Worm (Caenorhabditis elegans) whole organism, late embryonic: Measurements from ENCODE around the gene Y14H12B.2.

Experiments
- F13H6.1 ChIP-seq: sonication (generic microtip); optimal IDR thresholded peaks from 2 replicates; lab custom pipeline; 2016; ENCODE audit warnings: missing genetic modification characterization, missing compliant biosample characterization
- T23F11.4 ChIP-seq: fragments of 200-800 bp; sonication (Bioruptor generic); optimal IDR thresholded peaks from 2 replicates; lab custom pipeline; 2018; ENCODE audit warnings: mild to moderate bottlenecking, missing genetic modification characterization, missing compliant biosample characterization
- ceh-14 ChIP-seq: sonication (generic microtip); optimal IDR thresholded peaks from 2 replicates; lab custom pipeline; 2016; ENCODE audit warnings: missing genotype, missing genetic modification characterization, missing compliant biosample characterization
- ceh-19 ChIP-seq: fragments of 200-800 bp; sonication (Bioruptor generic); optimal IDR thresholded peaks from 2 replicates; lab custom pipeline; 2018; ENCODE audit warnings: mild to moderate bottlenecking, missing genetic modification characterization, missing compliant biosample characterization
- ceh-2 ChIP-seq: sonication (generic microtip); optimal IDR thresholded peaks from 2 replicates; lab custom pipeline; 2016; ENCODE audit warnings: missing genotype, missing genetic modification characterization, missing compliant biosample characterization
- ceh-24 ChIP-seq: sonication (generic microtip); optimal IDR thresholded peaks from 2 replicates; lab custom pipeline; 2016; ENCODE audit warnings: mild to moderate bottlenecking, missing genetic modification characterization, missing compliant biosample characterization
- ceh-31 ChIP-seq: sonication (generic microtip); optimal IDR thresholded peaks from 2 replicates; lab custom pipeline; 2016; ENCODE audit warnings: missing genetic modification characterization, missing compliant biosample characterization
- ceh-34 ChIP-seq: sonication (generic microtip); optimal IDR thresholded peaks from 2 replicates; lab custom pipeline; 2016; ENCODE audit warnings: mild to moderate bottlenecking, missing genetic modification characterization, missing compliant biosample characterization
- ceh-45 ChIP-seq: fragments of 200-800 bp; sonication (Bioruptor generic); IDR thresholded peaks from 2 replicates; pipeline ENCODE4 v1.3.6; 2022; ENCODE audit warnings: missing genetic modification reagents, missing genetic modification characterization, missing compliant biosample characterization
- ceh-48 ChIP-seq: sonication (generic microtip); optimal IDR thresholded peaks from 2 replicates; lab custom pipeline; 2016; ENCODE audit warnings: missing genetic modification characterization, inconsistent platforms, missing compliant biosample characterization
- dmd-4 ChIP-seq: sonication (generic microtip); optimal IDR thresholded peaks from 2 replicates; lab custom pipeline; 2016; ENCODE audit warnings: borderline replicate concordance, missing genetic modification characterization, missing compliant biosample characterization
- elt-2 ChIP-seq: sonication (generic microtip); optimal IDR thresholded peaks from 2 replicates; lab custom pipeline; 2016; ENCODE audit warnings: missing genetic modification reagents, missing genetic modification characterization, missing compliant biosample characterization
- elt-4 ChIP-seq: sonication (generic microtip); optimal IDR thresholded peaks from 2 replicates; lab custom pipeline; 2016; ENCODE audit warnings: missing genetic modification characterization, missing compliant biosample characterization
- fax-1 ChIP-seq: sonication (generic microtip); optimal IDR thresholded peaks from 2 replicates; lab custom pipeline; 2016; ENCODE audit warnings: missing genotype, missing genetic modification characterization, missing compliant biosample characterization
- hlh-13 ChIP-seq: fragments of 200-800 bp; sonication (Bioruptor generic); optimal IDR thresholded peaks from 2 replicates; lab custom pipeline; 2018; ENCODE audit warnings: mild to moderate bottlenecking, missing genetic modification characterization, missing compliant biosample characterization
- lin-11 ChIP-seq: fragments of 200-800 bp; sonication (Bioruptor generic); optimal IDR thresholded peaks from 2 replicates; lab custom pipeline; 2018; ENCODE audit warnings: mild to moderate bottlenecking, missing genetic modification characterization, missing compliant biosample characterization
- nfya-1 ChIP-seq: sonication (generic microtip); optimal IDR thresholded peaks from 2 replicates; lab custom pipeline; 2017; ENCODE audit warnings: missing genetic modification characterization, mild to moderate bottlenecking, missing compliant biosample characterization, antibody characterized with exemption, moderate library complexity
- pha-2 ChIP-seq: sonication (generic microtip); optimal IDR thresholded peaks from 2 replicates; lab custom pipeline; 2017; ENCODE audit warnings: mild to moderate bottlenecking, missing genetic modification characterization, missing compliant biosample characterization
- pha-4 ChIP-seq: fragments of 150-350 bp; optimal IDR thresholded peaks from 2 replicates; lab custom pipeline; 2018; ENCODE audit warnings: missing biosample characterization, missing genetic modification reagents, missing genetic modification characterization
- sdc-2 ChIP-seq: sonication (generic microtip); optimal IDR thresholded peaks from 2 replicates; lab custom pipeline; 2016; ENCODE audit warnings: missing genotype, missing genetic modification characterization, missing compliant biosample characterization
- tbx-2 ChIP-seq: sonication (generic microtip); optimal IDR thresholded peaks from 2 replicates; lab custom pipeline; 2016; ENCODE audit warnings: missing genetic modification characterization, missing compliant biosample characterization
- tbx-7 ChIP-seq: sonication (generic microtip); optimal IDR thresholded peaks from 2 replicates; lab custom pipeline; 2016; ENCODE audit warnings: missing genotype, missing genetic modification characterization, missing compliant biosample characterization
- ttx-3 ChIP-seq: sonication (generic microtip); optimal IDR thresholded peaks from 2 replicates; lab custom pipeline; 2016; ENCODE audit warnings: missing genetic modification reagents, missing genetic modification characterization, missing compliant biosample characterization
- ztf-16 ChIP-seq: sonication (generic microtip); optimal IDR thresholded peaks from 2 replicates; lab custom pipeline; 2017; ENCODE audit warnings: missing genetic modification characterization, missing compliant biosample characterization

The Y14H12B.2 gene

DNA sequence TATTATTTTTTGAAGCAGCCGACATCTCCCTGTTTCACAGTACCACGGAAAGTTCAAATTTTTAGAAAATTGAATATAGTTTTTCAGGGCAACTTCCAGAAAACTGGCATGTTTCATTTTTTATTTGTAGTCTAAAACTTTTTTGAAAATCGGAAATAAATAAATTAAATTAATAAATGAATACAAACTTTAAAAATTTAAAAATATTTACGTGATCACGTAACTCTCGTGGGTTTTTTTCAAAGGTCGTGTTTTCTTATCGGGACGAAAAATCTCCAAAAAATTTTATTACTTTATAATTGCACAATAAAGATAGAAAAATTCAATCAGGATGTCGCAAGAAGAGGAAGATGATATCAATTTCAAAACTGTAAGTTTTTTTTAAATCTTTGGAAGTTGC, 21.8 kb downstream of the Y14H12B.2 start, which contains the start of gene F53C3.1:
F53C3.1 (plus strand) TSS at position 301 of the 400 bp plus-strand sequence.
- TF ChIP-seq ceh-48 (tag; lab: Kevin White, UChicago) (no peak), pha-4 (tag; lab: Kevin White, UChicago) (no peak), F13H6.1 (tag; lab: Kevin White, UChicago) (no peak), ceh-24 (tag; lab: Kevin White, UChicago) (no peak), elt-4 (tag; lab: Kevin White, UChicago) (no peak), tbx-2 (tag; lab: Kevin White, UChicago) (no peak), ceh-19 (GFP tag; lab: Kevin White, UChicago) (no peak), ceh-45 (GFP tag; lab: Robert Waterston, UW) (no peak), nfya-1 (no peak)

DNA sequence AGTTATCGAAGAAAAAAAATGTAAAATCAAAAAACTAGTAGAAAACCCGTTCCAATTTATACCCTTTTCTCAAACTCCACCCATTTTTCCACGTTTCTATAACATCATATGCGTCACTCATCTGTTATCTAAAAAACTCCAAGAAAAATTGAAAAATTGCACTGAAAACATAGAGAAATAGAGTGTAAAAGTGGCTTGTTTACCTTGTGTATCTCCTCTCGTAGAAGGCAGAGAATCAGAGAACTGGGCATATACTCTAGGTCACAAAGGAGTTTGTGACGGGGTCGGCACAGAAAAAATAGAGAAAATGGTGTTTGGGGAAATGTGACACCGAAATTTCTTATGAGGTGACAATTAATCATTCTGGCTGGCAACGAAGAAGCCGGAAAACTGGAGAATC, 22.3 kb downstream of the Y14H12B.2 start:
- peak; percentile 53 for TF ChIP-seq elt-2 (tag; lab: Kevin White, UChicago)
- no peak for TF ChIP-seq T23F11.4 (GFP tag; lab: Kevin White, UChicago)
- TF ChIP-seq, all 69 proteins: peak for 1

DNA sequence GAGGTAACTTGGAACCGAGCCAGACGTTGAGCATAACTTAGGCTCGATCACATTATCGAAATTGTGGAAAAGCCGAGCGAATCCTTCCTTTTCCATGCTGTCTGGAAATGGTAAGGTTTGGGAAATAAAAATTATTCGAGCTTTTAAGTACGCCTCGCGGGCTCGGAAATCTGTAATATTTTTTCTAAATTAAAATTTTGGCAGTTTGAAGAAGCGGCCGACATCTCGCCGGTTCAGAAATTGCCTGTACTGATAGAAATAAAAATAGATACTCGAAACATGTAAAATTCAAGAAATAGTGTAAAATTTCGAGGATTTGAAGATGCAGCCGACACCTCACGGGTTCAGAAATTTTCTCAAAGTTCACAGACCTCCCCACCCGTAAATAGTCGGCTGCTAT, 22.8 kb downstream of the Y14H12B.2 start, which contains the start of gene bcmo-2:
bcmo-2 (minus strand) TSS at position 101 of the 400 bp plus-strand sequence.
- no peak for TF ChIP-seq hlh-13
- no peak for TF ChIP-seq lin-11 (tag; lab: Kevin White, UChicago)
- no peak for TF ChIP-seq ceh-34
- TF ChIP-seq ceh-2 (tag; lab: Kevin White, UChicago) = no peak
- no peak for TF ChIP-seq tbx-2 (tag; lab: Kevin White, UChicago)
- TF ChIP-seq ttx-3 = no peak
- TF ChIP-seq sdc-2 = no peak

DNA sequence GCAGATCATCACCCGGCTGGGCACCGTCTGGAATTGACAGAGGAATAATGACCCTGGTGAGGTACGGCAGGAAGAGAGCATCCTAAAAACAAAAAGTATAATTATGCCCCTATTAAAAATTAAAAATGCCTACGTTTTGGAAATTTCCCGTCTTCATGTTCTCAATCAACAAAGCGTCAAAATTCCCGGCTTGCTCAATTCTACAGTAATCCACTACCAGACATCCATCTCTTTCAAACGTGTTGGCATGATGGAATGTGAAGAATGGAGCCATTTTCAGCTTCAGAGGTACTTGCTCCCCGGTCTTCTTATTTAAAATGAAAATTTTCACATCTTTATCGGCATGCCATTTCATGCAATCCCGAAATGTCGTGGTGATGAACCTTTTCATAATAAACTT, 24.2 kb downstream of the Y14H12B.2 start:
- no peak for TF ChIP-seq ceh-14 (tag; lab: Kevin White, UChicago)
- no peak for TF ChIP-seq tbx-7 (tag; lab: Kevin White, UChicago)
- TF ChIP-seq nfya-1 = no peak
- TF ChIP-seq, all 69 proteins: peak for 0

DNA sequence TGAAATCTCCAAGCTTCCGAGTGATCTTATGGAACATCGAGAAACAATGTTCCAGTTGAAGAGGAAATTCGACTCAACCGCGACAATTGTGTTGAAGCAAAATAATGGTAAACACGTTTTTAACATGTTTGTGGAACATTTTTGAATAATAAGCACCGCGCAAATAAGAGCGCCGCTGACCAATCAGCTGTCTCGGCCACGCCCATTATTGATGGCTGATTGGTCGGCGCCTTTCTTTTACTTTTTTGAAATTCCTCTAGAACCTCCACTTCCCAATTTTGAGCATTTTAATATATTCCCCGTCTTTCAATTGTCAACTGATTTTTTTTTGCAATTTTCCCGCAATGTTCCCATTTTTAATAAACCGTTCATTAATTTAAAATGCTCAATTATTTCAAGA, 25.4 kb downstream of the Y14H12B.2 start:
- TF ChIP-seq nfya-1 = peak; percentile 74
- TF ChIP-seq dmd-4 = no peak
- TF ChIP-seq, all 69 proteins: peak for 1

DNA sequence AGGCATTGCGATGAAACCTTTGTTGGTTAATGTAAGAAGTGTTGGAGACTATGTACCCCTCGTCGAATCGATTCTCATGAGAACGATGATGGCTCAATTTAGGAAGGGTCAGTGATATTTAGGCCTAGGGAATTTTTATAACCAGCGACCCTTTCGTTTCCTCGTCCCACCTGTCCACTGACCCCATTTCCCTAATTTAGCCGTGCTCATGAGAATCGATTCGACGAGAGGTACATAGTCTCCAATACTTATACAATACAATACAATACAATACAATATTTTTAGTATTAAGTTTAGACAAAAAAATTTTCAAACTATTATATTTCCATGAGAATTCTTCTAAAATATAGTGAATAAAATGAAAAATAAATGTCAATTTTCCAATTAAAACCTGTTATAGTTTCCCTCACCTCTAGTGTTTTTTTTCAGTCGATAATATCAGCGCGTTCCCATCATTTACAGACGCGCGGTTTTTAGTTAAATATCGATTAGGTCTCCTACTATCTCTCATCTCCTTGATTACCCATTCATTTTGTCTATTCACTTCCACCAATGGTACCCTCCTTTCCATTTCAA, 26.8 kb downstream of the Y14H12B.2 start, which contains the start of the genes F53C3.11 and fbxb-103:
F53C3.11 (minus strand) TSS at position 101 of the 576 bp plus-strand sequence.
fbxb-103 (plus strand) TSS at position 526 of the 576 bp plus-strand sequence.
- no peak for TF ChIP-seq fax-1 (tag; lab: Kevin White, UChicago)

DNA sequence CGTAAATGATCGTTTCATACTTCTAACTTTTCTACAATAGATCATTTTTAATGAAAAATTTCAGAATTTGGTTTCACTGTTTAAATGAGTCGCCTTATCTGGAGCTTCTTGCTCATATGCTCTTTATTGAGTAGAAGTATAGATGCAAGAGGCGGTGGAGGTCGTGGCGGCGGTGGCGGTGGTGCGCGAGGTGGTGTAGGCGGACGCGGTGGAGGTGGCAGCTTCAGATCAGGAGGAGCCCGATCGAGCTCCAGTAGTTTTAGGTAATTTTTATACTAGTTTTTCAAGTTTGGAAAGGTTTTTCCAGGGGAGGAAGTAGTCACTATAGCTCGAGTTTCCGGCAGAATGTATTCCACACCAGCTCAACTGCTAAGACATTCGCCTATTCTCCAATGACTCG, 30.7 kb downstream of the Y14H12B.2 start, which contains the start of gene F53C3.3:
F53C3.3 (plus strand) TSS at position 59 of the 400 bp plus-strand sequence.
- no peak for TF ChIP-seq pha-2 (tag; lab: Kevin White, UChicago)
- TF ChIP-seq ztf-16 (tag; lab: Kevin White, UChicago) = no peak

DNA sequence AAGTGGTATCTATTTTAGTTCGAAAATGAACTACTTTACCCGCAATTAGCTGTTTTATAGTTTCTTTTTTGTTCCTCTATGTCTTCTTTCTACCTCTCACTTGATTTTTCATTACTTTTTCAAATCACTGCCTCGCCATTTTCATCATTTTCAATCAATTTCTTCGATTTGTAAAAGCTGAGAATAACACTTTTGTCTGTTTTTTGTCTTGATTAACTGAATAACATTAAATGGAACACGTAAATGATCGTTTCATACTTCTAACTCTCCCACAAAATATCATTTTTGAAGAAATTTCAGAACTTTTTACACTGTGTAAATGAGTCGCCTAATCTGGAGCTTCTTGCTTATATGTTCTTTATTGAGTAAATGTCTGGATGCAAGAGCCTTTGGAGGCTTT, 32.4 kb downstream of the Y14H12B.2 start, which contains the start of gene F53C3.4:
F53C3.4 (plus strand) TSS at position 301 of the 400 bp plus-strand sequence.
- TF ChIP-seq F13H6.1 (tag; lab: Kevin White, UChicago) (no peak), ceh-31 (no peak)
